Fruit fly (Drosophila melanogaster): ENCODE measurements around the gene CG15599.
A peak's percentile ranks its signal among the peaks of the same experiment; 100 is the strongest.

The CG15599 gene

dm6 chrX:15710751-15711179, 22.1 kb upstream of the CG15599 start:
- TF ChIP-seq gl (tag; optimal IDR thresholded peaks at IDR 0.05) (no peak), EcR (GFP tag; optimal IDR thresholded peaks at IDR 0.05) (no peak), CG14655 (GFP tag; optimal IDR thresholded peaks at IDR 0.05) (no peak), Pif1B (GFP tag; optimal IDR thresholded peaks at IDR 0.05) (no peak)

dm6 chrX:15709984-15710750, 21.5 kb upstream of the CG15599 start, which contains the start of the genes CG9281 and CG15601:
CG9281 (minus strand) TSS chrX:15710539.
CG15601 (plus strand) TSS chrX:15710647.
- TF ChIP-seq CG15710 (tag; optimal IDR thresholded peaks at IDR 0.05) (no peak), CG4496 (GFP tag; IDR thresholded peaks at IDR 0.05) (peak; percentile 27; the same call in 1 of the 3 replicates), Snoo (tag; optimal IDR thresholded peaks at IDR 0.05) (peak; percentile 21)

DNA sequence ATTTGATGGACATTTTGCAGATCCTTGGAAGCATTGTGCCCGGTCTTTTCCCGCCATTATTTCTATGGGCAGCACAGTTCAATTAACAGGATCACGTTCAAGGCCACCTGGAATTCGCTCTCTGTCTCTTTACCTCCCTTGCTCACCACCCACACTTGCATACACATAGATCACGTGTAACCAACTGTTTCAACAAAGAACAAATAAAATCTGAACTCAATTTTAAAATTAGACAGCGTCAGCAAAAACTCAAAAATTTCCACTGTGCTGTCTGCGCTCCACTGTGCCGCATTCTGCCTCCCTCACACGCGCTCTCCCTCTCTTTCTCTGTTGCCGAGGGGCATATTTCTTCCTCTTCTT, 20.9 kb upstream of the CG15599 start:
- TF ChIP-seq CG12605 (GFP tag; IDR thresholded peaks at IDR 0.05), result no peak
- no peak for TF ChIP-seq CG13204 (GFP tag; optimal IDR thresholded peaks at IDR 0.05)
- TF ChIP-seq CG8301 (tag; optimal IDR thresholded peaks at IDR 0.05), result peak; percentile 8
- no peak for TF ChIP-seq EcR (GFP tag; optimal IDR thresholded peaks at IDR 0.05)
- TF ChIP-seq Ets98B (GFP tag; IDR thresholded peaks at IDR 0.05), result no peak; the same call in 1 of the 2 replicates
- no peak for TF ChIP-seq CG14655 (GFP tag; optimal IDR thresholded peaks at IDR 0.05)
- TF ChIP-seq CG4496 (GFP tag; IDR thresholded peaks at IDR 0.05), result peak; percentile 31; the same call in 2 of the 3 replicates
- TF ChIP-seq gl (tag; optimal IDR thresholded peaks at IDR 0.05), result no peak
- no peak; the same call in 2 of the 3 replicates for TF ChIP-seq fd96Ca (GFP tag; IDR thresholded peaks at IDR 0.05)
- TF ChIP-seq CG10348 (GFP tag; IDR thresholded peaks at IDR 0.05), result no peak
- no peak for TF ChIP-seq rn (GFP tag; IDR thresholded peaks at IDR 0.05)
- TF ChIP-seq D1 (tag; optimal IDR thresholded peaks at IDR 0.05), result no peak
- no peak for TF ChIP-seq CG34367 (tag; optimal IDR thresholded peaks at IDR 0.05)
- TF ChIP-seq Pif1B (GFP tag; optimal IDR thresholded peaks at IDR 0.05), result no peak
- TF ChIP-seq CG8159 (tag; optimal IDR thresholded peaks at IDR 0.05), result peak; percentile 2
- TF ChIP-seq CG17806 (tag; optimal IDR thresholded peaks at IDR 0.05), result no peak
- no peak for TF ChIP-seq Pif1A (GFP tag; optimal IDR thresholded peaks at IDR 0.05)
- no peak for TF ChIP-seq Snoo (tag; optimal IDR thresholded peaks at IDR 0.05)
- TF ChIP-seq CG15710 (tag; optimal IDR thresholded peaks at IDR 0.05), result peak; percentile 0
- TF ChIP-seq CG9948 (tag; optimal IDR thresholded peaks at IDR 0.05), result no peak
- TF ChIP-seq CG32121 (GFP tag; IDR thresholded peaks at IDR 0.05), result no peak

dm6 chrX:15703720-15704206, 15.1 kb upstream of the CG15599 start, which contains the start of the genes Pis and Hap40:
Pis (minus strand) TSS chrX:15703770.
Hap40 (plus strand) TSS chrX:15704125.
- TF ChIP-seq fd96Ca (GFP tag; IDR thresholded peaks at IDR 0.05), result peak; percentile 66; the same call in 2 of the 3 replicates
- TF ChIP-seq CG8159 (tag; optimal IDR thresholded peaks at IDR 0.05), result peak; percentile 69
- TF ChIP-seq EcR (GFP tag; optimal IDR thresholded peaks at IDR 0.05), result peak; percentile 38
- TF ChIP-seq CG13204 (GFP tag; optimal IDR thresholded peaks at IDR 0.05), result no peak
- no peak for TF ChIP-seq gl (tag; optimal IDR thresholded peaks at IDR 0.05)
- peak; percentile 72 for TF ChIP-seq CG15710 (tag; optimal IDR thresholded peaks at IDR 0.05)
- TF ChIP-seq CG10348 (GFP tag; IDR thresholded peaks at IDR 0.05), result peak; percentile 29; the same call in 1 of the 2 replicates
- TF ChIP-seq rn (GFP tag; IDR thresholded peaks at IDR 0.05), result no peak
- peak; percentile 68; the same call in 2 of the 3 replicates for TF ChIP-seq CG4496 (GFP tag; IDR thresholded peaks at IDR 0.05)
- TF ChIP-seq D1 (tag; optimal IDR thresholded peaks at IDR 0.05), result no peak
- TF ChIP-seq Ets98B (GFP tag; IDR thresholded peaks at IDR 0.05), result peak; percentile 34; the same call in 1 of the 2 replicates
- no peak for TF ChIP-seq Pif1B (GFP tag; optimal IDR thresholded peaks at IDR 0.05)
- TF ChIP-seq CG9948 (tag; optimal IDR thresholded peaks at IDR 0.05), result peak; percentile 68
- no peak for TF ChIP-seq Pif1A (GFP tag; optimal IDR thresholded peaks at IDR 0.05)
- no peak for TF ChIP-seq CG14655 (GFP tag; optimal IDR thresholded peaks at IDR 0.05)
- TF ChIP-seq CG32121 (GFP tag; IDR thresholded peaks at IDR 0.05), result peak; percentile 57
- TF ChIP-seq Snoo (tag; optimal IDR thresholded peaks at IDR 0.05), result peak; percentile 59
- TF ChIP-seq CG8301 (tag; optimal IDR thresholded peaks at IDR 0.05), result peak; percentile 50
- peak; percentile 56 for TF ChIP-seq CG17806 (tag; optimal IDR thresholded peaks at IDR 0.05)
- no peak for TF ChIP-seq CG12605 (GFP tag; IDR thresholded peaks at IDR 0.05)
- TF ChIP-seq CG34367 (tag; optimal IDR thresholded peaks at IDR 0.05), result peak; percentile 61

- TF ChIP-seq rn (GFP tag; IDR thresholded peaks at IDR 0.05) (no peak), CG10348 (GFP tag; IDR thresholded peaks at IDR 0.05) (no peak), CG15710 (tag; optimal IDR thresholded peaks at IDR 0.05) (no peak), CG4496 (GFP tag; IDR thresholded peaks at IDR 0.05) (no peak), CG32121 (GFP tag; IDR thresholded peaks at IDR 0.05) (no peak), EcR (GFP tag; optimal IDR thresholded peaks at IDR 0.05) (no peak), CG9948 (tag; optimal IDR thresholded peaks at IDR 0.05) (no peak), Ets98B (GFP tag; IDR thresholded peaks at IDR 0.05) (no peak), CG14655 (GFP tag; optimal IDR thresholded peaks at IDR 0.05) (no peak), Snoo (tag; optimal IDR thresholded peaks at IDR 0.05) (no peak), Pif1A (GFP tag; optimal IDR thresholded peaks at IDR 0.05) (no peak)
Measured at dm6 chrX:15701047-15701446, 12.4 kb upstream of the CG15599 start, which contains the start of gene CG9240. CG9240 (minus strand) TSS chrX:15701259.

Measured in whole organism, pupa.